Fruit fly (Drosophila melanogaster) whole organism, embryonic: ENCODE results near the gene dpr14.
A peak's percentile ranks its signal among the peaks of the same experiment; 100 is the strongest.

Experiments used
- CG1024 ChIP-seq: fragments of 200-800 bp; sonication (Bioruptor generic); IDR thresholded peaks from 2 replicates; pipeline ENCODE4 v1.3.6; 2022; ENCODE audit warnings: missing biosample characterization, missing genetic modification characterization
- CG10462 ChIP-seq: fragments of 200-800 bp; sonication (Bioruptor generic); optimal IDR thresholded peaks from 2 replicates; lab custom pipeline; 2016; ENCODE audit warnings: missing biosample characterization, missing genetic modification characterization
- CG10654 ChIP-seq: fragments of 200-800 bp; sonication (Bioruptor generic); optimal IDR thresholded peaks from 2 replicates; lab custom pipeline; 2016; ENCODE audit warnings: missing biosample characterization, missing genetic modification characterization
- CG10979 ChIP-seq: fragments of 200-800 bp; sonication (Bioruptor generic); optimal IDR thresholded peaks from 2 replicates; lab custom pipeline; 2018; ENCODE audit warnings: missing biosample characterization, mild to moderate bottlenecking, missing genetic modification characterization, moderate library complexity
- CG14050 ChIP-seq: fragments of 200-800 bp; sonication (Bioruptor generic); IDR thresholded peaks from 3 replicates; pipeline ENCODE4 v1.3.6; 2022; ENCODE audit warnings: missing biosample characterization, missing genetic modification characterization
- CG15011 ChIP-seq: fragments of 200-800 bp; sonication (Bioruptor generic); optimal IDR thresholded peaks from 3 replicates; lab custom pipeline; 2018; ENCODE audit warnings: missing biosample characterization, mild to moderate bottlenecking, missing genetic modification characterization
- CG1602 ChIP-seq: fragments of 200-800 bp; sonication (Bioruptor generic); optimal IDR thresholded peaks from 3 replicates; lab custom pipeline; 2016; ENCODE audit warnings: missing biosample characterization, missing genetic modification characterization
- CG17912 ChIP-seq: fragments of 200-800 bp; sonication (Bioruptor generic); optimal IDR thresholded peaks from 2 replicates; lab custom pipeline; 2018; ENCODE audit warnings: missing biosample characterization, mild to moderate bottlenecking, missing genetic modification characterization
- CG18476 ChIP-seq: fragments of 200-800 bp; sonication (Bioruptor generic); optimal IDR thresholded peaks from 2 replicates; lab custom pipeline; 2016; ENCODE audit warnings: missing biosample characterization, mild to moderate bottlenecking, missing genetic modification characterization
- CG30403 ChIP-seq: fragments of 200-800 bp; sonication (Bioruptor generic); optimal IDR thresholded peaks from 3 replicates; lab custom pipeline; 2016; ENCODE audit warnings: missing biosample characterization, missing genetic modification characterization
- CG31224 ChIP-seq: fragments of 200-800 bp; sonication (Bioruptor generic); IDR thresholded peaks from 2 replicates; pipeline ENCODE4 v1.3.6; 2022; ENCODE audit warnings: missing biosample characterization, missing genetic modification characterization
- CG31365 ChIP-seq: fragments of 200-800 bp; sonication (Bioruptor generic); optimal IDR thresholded peaks from 2 replicates; lab custom pipeline; 2018; ENCODE audit warnings: missing biosample characterization, mild to moderate bottlenecking, missing genetic modification characterization
- CG34376 ChIP-seq: fragments of 200-800 bp; sonication (Bioruptor generic); optimal IDR thresholded peaks from 2 replicates; lab custom pipeline; 2018; ENCODE audit warnings: missing biosample characterization, mild to moderate bottlenecking, missing genetic modification characterization
- CG5953 ChIP-seq: fragments of 200-800 bp; sonication (Bioruptor generic); IDR thresholded peaks from 2 replicates; pipeline ENCODE4 v1.3.6; 2022; ENCODE audit warnings: missing biosample characterization, missing genetic modification characterization
- CG7928 ChIP-seq: fragments of 200-800 bp; sonication (Bioruptor generic); optimal IDR thresholded peaks from 2 replicates; lab custom pipeline; 2017; ENCODE audit warnings: missing biosample characterization, mild to moderate bottlenecking, missing genetic modification characterization
- CG8290 ChIP-seq, 3 experiments: fragments of 200-800 bp; sonication (Bioruptor generic); optimal IDR thresholded peaks; 2 replicates each; lab custom pipeline; 2016 to 2019; ENCODE audit warnings: missing biosample characterization in 3 of 3, missing genetic modification characterization in 3 of 3, mild to moderate bottlenecking in 2 of 3, moderate library complexity in 1 of 3
- CG8388 ChIP-seq: fragments of 200-800 bp; sonication (Bioruptor generic); optimal IDR thresholded peaks from 2 replicates; lab custom pipeline; 2019; ENCODE audit warnings: missing biosample characterization, mild to moderate bottlenecking, missing genetic modification characterization, moderate library complexity
- CG9797 ChIP-seq: fragments of 200-800 bp; sonication (Bioruptor generic); optimal IDR thresholded peaks from 3 replicates; lab custom pipeline; 2018; ENCODE audit warnings: missing biosample characterization, mild to moderate bottlenecking, missing genetic modification characterization
- D ChIP-seq, 2 experiments: fragments of 200-800 bp in 1 of 2; fragments of >200 bp in 1 of 2; sonication (Bioruptor generic) in 1 of 2; optimal IDR thresholded peaks; 2 replicates in 1 of 2; 3 replicates in 1 of 2; lab custom pipeline; 2017; ENCODE audit warnings: mild to moderate bottlenecking in 1 of 2, missing biosample characterization in 1 of 2, missing genetic modification characterization in 1 of 2, missing genetic modification reagents in 1 of 2
- Dll ChIP-seq: fragments of 200-800 bp; sonication (Bioruptor generic); IDR thresholded peaks from 4 replicates; pipeline ENCODE4 v1.3.6; 2022; ENCODE audit warnings: missing biosample characterization, missing genetic modification characterization; ENCODE audit not compliant: partially characterized antibody
- Ets97D ChIP-seq: fragments of 200-800 bp; sonication (Bioruptor generic); optimal IDR thresholded peaks from 3 replicates; lab custom pipeline; 2016; ENCODE audit warnings: missing biosample characterization, missing genetic modification characterization
- Fer2 ChIP-seq: fragments of 200-800 bp; sonication (Bioruptor generic); optimal IDR thresholded peaks from 2 replicates; lab custom pipeline; 2018; ENCODE audit warnings: missing biosample characterization, mild to moderate bottlenecking, missing genetic modification characterization, moderate library complexity
- Fer3 ChIP-seq: fragments of 200-800 bp; sonication (Bioruptor generic); optimal IDR thresholded peaks from 2 replicates; lab custom pipeline; 2018; ENCODE audit warnings: missing biosample characterization, mild to moderate bottlenecking, missing genetic modification characterization, moderate library complexity
- HLH3B ChIP-seq: fragments of 200-800 bp; sonication (Bioruptor generic); IDR thresholded peaks from 2 replicates; pipeline ENCODE4 v1.3.6; 2022; ENCODE audit warnings: missing biosample characterization, missing genetic modification characterization
- Hand ChIP-seq: fragments of 200-800 bp; sonication (Bioruptor generic); optimal IDR thresholded peaks from 2 replicates; lab custom pipeline; 2017; ENCODE audit warnings: mild to moderate bottlenecking, missing biosample characterization, missing genetic modification reagents, missing genetic modification characterization
- NfI ChIP-seq: fragments of 200-800 bp; sonication (Bioruptor generic); optimal IDR thresholded peaks from 3 replicates; lab custom pipeline; 2018; ENCODE audit warnings: missing biosample characterization, mild to moderate bottlenecking, missing genetic modification characterization, moderate library complexity
- Side ChIP-seq: fragments of 200-800 bp; sonication (Bioruptor generic); optimal IDR thresholded peaks from 2 replicates; lab custom pipeline; 2016; ENCODE audit warnings: missing biosample characterization, missing genetic modification characterization
- Ssrp ChIP-seq: fragments of 200-800 bp; sonication (Bioruptor generic); optimal IDR thresholded peaks from 2 replicates; lab custom pipeline; 2018; ENCODE audit warnings: missing biosample characterization, mild to moderate bottlenecking, missing genetic modification characterization, moderate library complexity
- Stat92E ChIP-seq, 3 experiments: fragments of >200 bp in 2 of 3; fragments of 200-800 bp in 1 of 3; sonication (Bioruptor generic) in 1 of 3; optimal IDR thresholded peaks; 2 replicates each; lab custom pipeline; 2017 to 2019; ENCODE audit warnings: missing biosample characterization in 3 of 3, missing genetic modification characterization in 3 of 3, mild to moderate bottlenecking in 1 of 3, moderate library complexity in 1 of 3
- ase ChIP-seq: fragments of 200-800 bp; sonication (Bioruptor generic); IDR thresholded peaks from 3 replicates; pipeline ENCODE4 v1.3.6; 2022; ENCODE audit warnings: missing biosample characterization, missing genetic modification characterization
- cato ChIP-seq: fragments of 200-800 bp; sonication (Bioruptor generic); optimal IDR thresholded peaks from 2 replicates; lab custom pipeline; 2016; ENCODE audit warnings: missing biosample characterization, missing genetic modification characterization, borderline replicate concordance
- disco-r ChIP-seq: fragments of 200-800 bp; sonication (Bioruptor generic); optimal IDR thresholded peaks from 2 replicates; lab custom pipeline; 2016; ENCODE audit warnings: missing biosample characterization, missing genetic modification characterization
- gro ChIP-seq: fragments of 200-800 bp; sonication (Bioruptor generic); optimal IDR thresholded peaks from 2 replicates; lab custom pipeline; 2016; ENCODE audit warnings: missing biosample characterization, missing genetic modification characterization
- h ChIP-seq: fragments of >200 bp; optimal IDR thresholded peaks from 2 replicates; lab custom pipeline; 2017
- jigr1 ChIP-seq: fragments of 200-800 bp; sonication (Bioruptor generic); IDR thresholded peaks from 3 replicates; pipeline ENCODE4 v1.3.6; 2022; ENCODE audit warnings: missing biosample characterization, missing genetic modification characterization
- ken ChIP-seq: fragments of 200-800 bp; sonication (Bioruptor generic); IDR thresholded peaks from 3 replicates; pipeline ENCODE4 v1.3.6; 2022; ENCODE audit warnings: missing biosample characterization, missing genetic modification characterization
- lilli ChIP-seq: fragments of 200-800 bp; sonication (Bioruptor generic); optimal IDR thresholded peaks from 3 replicates; lab custom pipeline; 2016; ENCODE audit warnings: missing biosample characterization, missing genetic modification characterization
- lmd ChIP-seq: fragments of 200-800 bp; sonication (Bioruptor generic); IDR thresholded peaks from 2 replicates; pipeline ENCODE4 v1.3.6; 2022; ENCODE audit warnings: missing biosample characterization, missing genetic modification characterization
- lov ChIP-seq, 2 experiments: fragments of 200-800 bp in 1 of 2; fragments of >200 bp in 1 of 2; sonication (Bioruptor generic) in 1 of 2; IDR thresholded peaks in 1 of 2; optimal IDR thresholded peaks in 1 of 2; 2 replicates in 1 of 2; 3 replicates in 1 of 2; pipeline versions ENCODE4 v1.3.6 to Lab custom; 2017 to 2022; ENCODE audit warnings: missing biosample characterization in 1 of 2, missing genetic modification characterization in 1 of 2
- pb ChIP-seq: fragments of 200-800 bp; sonication (Bioruptor generic); optimal IDR thresholded peaks from 3 replicates; lab custom pipeline; 2016; ENCODE audit warnings: missing biosample characterization, missing genetic modification characterization
- phol ChIP-seq: fragments of 200-800 bp; sonication (Bioruptor generic); optimal IDR thresholded peaks from 3 replicates; lab custom pipeline; 2018; ENCODE audit warnings: missing biosample characterization, mild to moderate bottlenecking, missing genetic modification characterization, moderate library complexity
- pita ChIP-seq: fragments of 200-800 bp; sonication (Bioruptor generic); optimal IDR thresholded peaks from 2 replicates; lab custom pipeline; 2017; ENCODE audit warnings: missing biosample characterization, mild to moderate bottlenecking, missing genetic modification characterization
- rib ChIP-seq: fragments of 200-800 bp; sonication (Bioruptor generic); IDR thresholded peaks from 2 replicates; pipeline ENCODE4 v1.3.6; 2022; ENCODE audit warnings: missing biosample characterization, missing genetic modification characterization
- sc ChIP-seq, 3 experiments: fragments of >200 bp in 2 of 3; fragments of 200-800 bp in 1 of 3; sonication (Bioruptor generic) in 1 of 3; optimal IDR thresholded peaks; 2 replicates in 2 of 3; 3 replicates in 1 of 3; lab custom pipeline; 2017; ENCODE audit warnings: mild to moderate bottlenecking in 1 of 3, missing biosample characterization in 1 of 3, missing genetic modification characterization in 1 of 3, missing genetic modification reagents in 1 of 3
- sens ChIP-seq: fragments of 200-800 bp; sonication (Bioruptor generic); peaks from one replicate; lab custom pipeline; 2016; ENCODE audit warnings: missing biosample characterization, missing genetic modification characterization
- tap ChIP-seq: fragments of 200-800 bp; optimal IDR thresholded peaks from 3 replicates; lab custom pipeline; 2019; ENCODE audit warnings: missing biosample characterization, mild to moderate bottlenecking, missing genetic modification characterization, moderate library complexity
- wdn ChIP-seq: fragments of 200-800 bp; sonication (Bioruptor generic); IDR thresholded peaks from 2 replicates; pipeline ENCODE4 v1.3.6; 2022; ENCODE audit warnings: missing biosample characterization, missing genetic modification characterization

dpr14 gene

dm6 chrX:7893411-7894122 lies 14.5 kb downstream of the dpr14 start, which contains the start of the genes CG45089, ND-MNLL and p115 (continued):
- TF ChIP-seq Dll (GFP tag; lab: Robert Waterston, UW): peak; percentile 83
- TF ChIP-seq CG5953 (GFP tag; lab: Robert Waterston, UW): no peak
- no peak for TF ChIP-seq rib (GFP tag; lab: Robert Waterston, UW)
- TF ChIP-seq CG34376 (GFP tag; lab: Kevin White, UChicago): no peak
- TF ChIP-seq CG7928 (GFP tag; lab: Kevin White, UChicago): peak; percentile 82
- no peak for TF ChIP-seq CG14050
- peak; percentile 22 for TF ChIP-seq CG9797 (GFP tag; lab: Kevin White, UChicago)
- peak; percentile 70 for TF ChIP-seq CG8290 (GFP tag; optimal IDR thresholded peaks at IDR 0.05; lab: Kevin White, UChicago)
- no peak for TF ChIP-seq CG8290 (tag; optimal IDR thresholded peaks at IDR 0.05; lab: Kevin White, UChicago)
- no peak for TF ChIP-seq CG17912 (GFP tag; lab: Kevin White, UChicago)
- TF ChIP-seq pita (GFP tag; lab: Kevin White, UChicago): no peak
- TF ChIP-seq wdn (GFP tag; lab: Robert Waterston, UW): 0 out of 2 replicates have a peak, but pooled peaks have one; percentile 40
- TF ChIP-seq CG31365 (tag; lab: Kevin White, UChicago): no peak
- no peak for TF ChIP-seq Side (GFP tag; lab: Kevin White, UChicago)
- peak; percentile 69 for TF ChIP-seq phol
- TF ChIP-seq CG1602: peak; percentile 33
- TF ChIP-seq ken (GFP tag; lab: Robert Waterston, UW): peak; percentile 46; the same call in 2 of the 3 replicates
- TF ChIP-seq lilli (GFP tag; lab: Kevin White, UChicago): peak; percentile 81
- peak; percentile 26 for TF ChIP-seq cato (GFP tag; lab: Kevin White, UChicago)
- peak; percentile 33 for TF ChIP-seq CG18476 (GFP tag; lab: Kevin White, UChicago)
- no peak for TF ChIP-seq ase
- TF ChIP-seq sens: peak; percentile 88
- TF ChIP-seq Fer3 (tag; lab: Kevin White, UChicago): peak; percentile 47
- peak; percentile 30; the same call in 1 of the 2 replicates for TF ChIP-seq HLH3B (GFP tag; lab: Robert Waterston, UW)
- TF ChIP-seq lmd (GFP tag; lab: Robert Waterston, UW): peak; percentile 62
- peak; percentile 44 for TF ChIP-seq Ets97D (GFP tag; lab: Kevin White, UChicago)
- 0 out of 2 replicates have a peak, but pooled peaks have one; percentile 31 for TF ChIP-seq CG1024 (GFP tag; lab: Robert Waterston, UW)
- TF ChIP-seq jigr1 (GFP tag; lab: Robert Waterston, UW): no peak; the same call in 2 of the 3 replicates
- peak; percentile 52 for TF ChIP-seq CG8388 (GFP tag; lab: Kevin White, UChicago)
- TF ChIP-seq CG10462 (GFP tag; lab: Kevin White, UChicago): peak; percentile 24
- TF ChIP-seq D (optimal IDR thresholded peaks at IDR 0.05; lab: Kevin White, UChicago): no peak
- no peak for TF ChIP-seq D (GFP tag; optimal IDR thresholded peaks at IDR 0.05; lab: Kevin White, UChicago)
- no peak for TF ChIP-seq Hand (GFP tag; lab: Kevin White, UChicago)
- peak; percentile 39 for TF ChIP-seq tap (tag; lab: Kevin White, UChicago)
- TF ChIP-seq lov (optimal IDR thresholded peaks at IDR 0.05; lab: Kevin White, UChicago): no peak
- no peak for TF ChIP-seq lov (GFP tag; IDR thresholded peaks at IDR 0.05; lab: Robert Waterston, UW)
- peak; percentile 35 for TF ChIP-seq Ssrp (tag; lab: Kevin White, UChicago)
- peak; percentile 54 for TF ChIP-seq CG10654
- TF ChIP-seq gro (GFP tag; lab: Kevin White, UChicago): peak; percentile 20
- peak; percentile 43 for TF ChIP-seq NfI (GFP tag; lab: Kevin White, UChicago)
- TF ChIP-seq pb (GFP tag; lab: Kevin White, UChicago): no peak
- TF ChIP-seq sc (optimal IDR thresholded peaks at IDR 0.05; lab: Kevin White, UChicago): no peak
- TF ChIP-seq sc (GFP tag; optimal IDR thresholded peaks at IDR 0.05; lab: Kevin White, UChicago): peak; percentile 6
- TF ChIP-seq disco-r: no peak
- TF ChIP-seq CG30403: peak; percentile 75
- peak; percentile 40 for TF ChIP-seq Fer2
- no peak for TF ChIP-seq CG31224 (GFP tag; lab: Robert Waterston, UW)
- TF ChIP-seq CG15011: no peak
- peak; percentile 50 for TF ChIP-seq CG10979
- no peak for TF ChIP-seq h (lab: Kevin White, UChicago)
- TF ChIP-seq Stat92E (GFP tag; optimal IDR thresholded peaks at IDR 0.05; lab: Kevin White, UChicago): no peak
